Worm (Caenorhabditis elegans) whole organism, mixed stage, embryonic: ENCODE results near the gene vglu-2.
A peak's percentile ranks its signal among the peaks of the same experiment; 100 is the strongest.

ENCODE experiments used
- M03D4.4 ChIP-seq: sonication (generic microtip); optimal IDR thresholded peaks from 2 replicates; lab custom pipeline; 2017; ENCODE audit warnings: mild to moderate bottlenecking, missing genetic modification characterization, missing compliant biosample characterization
- bed-3 ChIP-seq: fragments of 200-800 bp; sonication (Bioruptor generic); optimal IDR thresholded peaks from 3 replicates; lab custom pipeline; 2018; ENCODE audit warnings: mild to moderate bottlenecking, missing genetic modification characterization, moderate library complexity, missing compliant biosample characterization
- blmp-1 ChIP-seq: fragments of 150-350 bp; optimal IDR thresholded peaks from 2 replicates; lab custom pipeline; 2014; ENCODE audit warnings: missing biosample characterization, missing genetic modification characterization
- ceh-39 ChIP-seq: fragments of 150-350 bp; optimal IDR thresholded peaks from 2 replicates; lab custom pipeline; 2014; ENCODE audit warnings: missing biosample characterization, missing genetic modification characterization
- ceh-43 ChIP-seq: fragments of 200-800 bp; sonication (Bioruptor generic); optimal IDR thresholded peaks from 2 replicates; lab custom pipeline; 2018; ENCODE audit warnings: mild to moderate bottlenecking, missing genetic modification characterization, moderate library complexity, missing compliant biosample characterization
- ces-1 ChIP-seq: fragments of 150-350 bp; optimal IDR thresholded peaks from 2 replicates; lab custom pipeline; 2014; ENCODE audit warnings: missing biosample characterization, missing genetic modification reagents, missing genetic modification characterization
- cnd-1 ChIP-seq: fragments of 200-800 bp; sonication (Bioruptor generic); optimal IDR thresholded peaks from 2 replicates; lab custom pipeline; 2018; ENCODE audit warnings: mild to moderate bottlenecking, missing genetic modification characterization, missing compliant biosample characterization
- drap-1 ChIP-seq: fragments of 200-800 bp; sonication (Bioruptor generic); optimal IDR thresholded peaks from 3 replicates; lab custom pipeline; 2018; ENCODE audit warnings: mild to moderate bottlenecking, missing genetic modification characterization, missing compliant biosample characterization
- elt-1 ChIP-seq: sonication (generic microtip); optimal IDR thresholded peaks from 2 replicates; lab custom pipeline; 2017; ENCODE audit warnings: missing genetic modification characterization, mild to moderate bottlenecking, missing compliant biosample characterization, antibody characterized with exemption, moderate library complexity, borderline replicate concordance; ENCODE audit not compliant: insufficient read depth
- elt-3 ChIP-seq: fragments of 150-350 bp; optimal IDR thresholded peaks from 2 replicates; lab custom pipeline; 2014; ENCODE audit warnings: missing biosample characterization, missing genetic modification characterization
- flh-1 ChIP-seq: fragments of 200-800 bp; sonication (Bioruptor generic); optimal IDR thresholded peaks from 2 replicates; lab custom pipeline; 2018; ENCODE audit warnings: mild to moderate bottlenecking, missing genetic modification characterization, moderate library complexity, missing compliant biosample characterization
- ham-2 ChIP-seq: fragments of 200-800 bp; sonication (Bioruptor generic); optimal IDR thresholded peaks from 2 replicates; lab custom pipeline; 2018; ENCODE audit warnings: mild to moderate bottlenecking, missing genetic modification characterization, missing compliant biosample characterization
- hlh-1 ChIP-seq: fragments of 150-350 bp; optimal IDR thresholded peaks from 2 replicates; lab custom pipeline; 2014; ENCODE audit warnings: missing biosample characterization, missing genetic modification reagents, missing genetic modification characterization
- lin-13 ChIP-seq: fragments of 150-350 bp; optimal IDR thresholded peaks from 2 replicates; lab custom pipeline; 2014; ENCODE audit warnings: missing biosample characterization, missing genetic modification characterization
- lin-32 ChIP-seq: fragments of 200-800 bp; sonication (Bioruptor generic); optimal IDR thresholded peaks from 2 replicates; lab custom pipeline; 2018; ENCODE audit warnings: mild to moderate bottlenecking, missing genetic modification characterization, missing compliant biosample characterization
- mab-5 ChIP-seq: fragments of 150-350 bp; optimal IDR thresholded peaks from 2 replicates; lab custom pipeline; 2014; ENCODE audit warnings: missing biosample characterization, missing genetic modification characterization
- mep-1 ChIP-seq: fragments of 150-350 bp; optimal IDR thresholded peaks from 2 replicates; lab custom pipeline; 2017; ENCODE audit warnings: missing biosample characterization, missing genetic modification reagents, missing genetic modification characterization, inconsistent platforms
- mls-2 ChIP-seq: sonication (generic microtip); optimal IDR thresholded peaks from 2 replicates; lab custom pipeline; 2016; ENCODE audit warnings: mild to moderate bottlenecking, missing genetic modification characterization, moderate library complexity, missing compliant biosample characterization
- nhr-12 ChIP-seq: fragments of 150-350 bp; optimal IDR thresholded peaks from 2 replicates; lab custom pipeline; 2014; ENCODE audit warnings: missing biosample characterization, missing genetic modification characterization
- nhr-2 ChIP-seq: fragments of 150-350 bp; optimal IDR thresholded peaks from 2 replicates; lab custom pipeline; 2014; ENCODE audit warnings: missing biosample characterization, missing genetic modification characterization
- nhr-237 ChIP-seq: fragments of 150-350 bp; optimal IDR thresholded peaks from 2 replicates; lab custom pipeline; 2014; ENCODE audit warnings: missing biosample characterization, missing genetic modification characterization
- nhr-76 ChIP-seq: sonication (generic microtip); optimal IDR thresholded peaks from 2 replicates; lab custom pipeline; 2017; ENCODE audit warnings: missing biosample characterization, missing genetic modification characterization
- pha-4 ChIP-seq: fragments of 150-350 bp; optimal IDR thresholded peaks from 2 replicates; lab custom pipeline; 2018; ENCODE audit warnings: missing biosample characterization, missing genetic modification reagents, missing genetic modification characterization
- sptf-1 ChIP-seq: sonication (generic microtip); optimal IDR thresholded peaks from 2 replicates; lab custom pipeline; 2017; ENCODE audit warnings: mild to moderate bottlenecking, missing genetic modification characterization, moderate library complexity, missing compliant biosample characterization
- tbx-8 ChIP-seq: fragments of 200-800 bp; sonication (Bioruptor generic); optimal IDR thresholded peaks from 2 replicates; lab custom pipeline; 2018; ENCODE audit warnings: mild to moderate bottlenecking, missing genetic modification characterization, moderate library complexity, missing compliant biosample characterization
- unc-120 ChIP-seq: sonication (generic microtip); optimal IDR thresholded peaks from 2 replicates; lab custom pipeline; 2017; ENCODE audit warnings: missing genetic modification characterization, missing compliant biosample characterization; ENCODE audit not compliant: poor library complexity, severe bottlenecking
- unc-62 ChIP-seq: fragments of 150-350 bp; optimal IDR thresholded peaks from 2 replicates; lab custom pipeline; 2014; ENCODE audit warnings: missing biosample characterization, missing genetic modification reagents, missing genetic modification characterization
- zip-8 ChIP-seq: fragments of 150-350 bp; optimal IDR thresholded peaks from 2 replicates; lab custom pipeline; 2014; ENCODE audit warnings: missing biosample characterization, missing genetic modification characterization
- ztf-11 ChIP-seq: fragments of 150-350 bp; optimal IDR thresholded peaks from 2 replicates; lab custom pipeline; 2014; ENCODE audit warnings: missing biosample characterization, missing genetic modification characterization

vglu-2 gene

DNA sequence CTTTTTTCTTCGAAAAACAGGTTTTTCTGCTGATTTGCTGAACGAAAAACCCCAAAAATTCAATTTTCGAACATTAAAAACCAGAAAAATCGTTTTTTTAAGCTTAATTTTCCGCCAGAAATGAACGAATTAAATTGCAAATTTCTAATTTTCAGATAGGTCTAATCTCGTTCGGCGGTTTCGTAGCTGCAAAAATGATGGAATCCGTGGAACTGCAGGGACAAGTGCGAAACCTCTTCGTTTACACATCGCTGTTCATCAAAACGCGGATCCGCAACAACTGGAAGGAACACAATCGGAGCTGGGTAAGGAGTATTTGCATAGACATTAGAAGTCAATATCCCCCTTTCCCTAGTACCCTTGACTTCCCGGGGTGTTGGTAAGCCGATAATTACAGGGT lies 41.2 kb downstream of the vglu-2 start:
- TF ChIP-seq unc-62 (GFP tag; lab: Kevin White, UChicago) (no peak), unc-120 (tag; lab: Kevin White, UChicago) (no peak), hlh-1 (no peak), flh-1 (GFP tag; lab: Kevin White, UChicago) (no peak), lin-32 (GFP tag; lab: Kevin White, UChicago) (no peak), nhr-12 (tag; lab: Kevin White, UChicago) (no peak), mab-5 (tag; lab: Kevin White, UChicago) (no peak)

ce11 chrIII:10337508-10338166 lies 42.7 kb downstream of the vglu-2 start, which contains the start of gene ttr-15:
TSS of gene ttr-15 (plus strand) at chrIII:10337847.
- TF ChIP-seq tbx-8 (no peak), blmp-1 (tag; lab: Kevin White, UChicago) (no peak), lin-13 (tag; lab: Kevin White, UChicago) (no peak), ces-1 (GFP tag; lab: Kevin White, UChicago) (no peak), mls-2 (tag; lab: Kevin White, UChicago) (no peak), drap-1 (GFP tag; lab: Kevin White, UChicago) (no peak), nhr-237 (no peak), flh-1 (GFP tag; lab: Kevin White, UChicago) (no peak), hlh-1 (no peak), sptf-1 (tag; lab: Kevin White, UChicago) (no peak), ceh-43 (GFP tag; lab: Kevin White, UChicago) (no peak), M03D4.4 (tag; lab: Kevin White, UChicago) (no peak), bed-3 (no peak), unc-120 (tag; lab: Kevin White, UChicago) (no peak), mep-1 (tag; lab: Kevin White, UChicago) (no peak), zip-8 (no peak)
- TF ChIP-seq, all 35 proteins: peak for 0

DNA sequence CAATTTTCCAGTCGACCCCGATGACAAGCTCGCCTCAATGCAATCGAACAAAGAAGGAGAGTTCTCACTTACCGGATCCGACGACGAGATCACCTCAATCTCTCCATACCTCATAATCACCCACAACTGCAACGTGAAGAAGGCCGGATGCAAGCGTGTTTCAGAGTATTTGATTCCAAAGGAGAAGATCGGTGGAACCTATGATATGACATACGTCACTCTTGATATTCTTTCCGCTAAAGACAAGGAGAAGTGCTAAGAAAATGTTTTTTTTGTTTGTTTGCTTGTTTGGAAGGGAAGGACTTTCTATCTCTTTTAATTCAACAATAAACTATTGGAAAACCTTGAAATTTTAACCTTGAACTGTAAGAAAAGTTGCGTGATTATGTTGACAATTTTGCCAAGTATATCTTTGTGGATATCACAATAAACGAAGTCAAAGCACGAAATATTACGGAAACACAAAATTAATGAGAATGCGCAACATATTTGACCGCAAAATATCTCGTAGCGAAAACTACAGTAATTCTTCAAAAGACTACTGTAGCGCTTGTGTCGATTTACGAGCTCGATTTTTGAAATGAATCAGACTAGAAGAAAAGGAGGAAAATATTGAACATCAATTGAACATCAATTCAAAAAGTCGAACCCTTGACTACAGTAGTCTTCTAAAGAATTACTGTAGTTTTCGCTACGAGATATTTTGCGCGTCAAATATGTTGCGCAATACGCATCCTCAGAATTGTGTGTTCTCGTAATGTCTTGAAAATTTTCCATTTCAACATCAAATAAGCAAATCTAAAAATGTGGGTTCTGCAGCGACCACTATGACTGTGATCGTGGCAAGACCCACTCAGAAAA lies 44.3 kb downstream of the vglu-2 start:
- TF ChIP-seq zip-8 (peak; percentile 89), blmp-1 (tag; lab: Kevin White, UChicago) (no peak)

ce11 chrIII:10339949-10340348 lies 45.0 kb downstream of the vglu-2 start:
- TF ChIP-seq ceh-43 (GFP tag; lab: Kevin White, UChicago) (no peak), bed-3 (no peak), lin-32 (GFP tag; lab: Kevin White, UChicago) (no peak), M03D4.4 (tag; lab: Kevin White, UChicago) (no peak), ceh-39 (tag; lab: Kevin White, UChicago) (no peak), ham-2 (GFP tag; lab: Kevin White, UChicago) (no peak), nhr-76 (tag; lab: Kevin White, UChicago) (no peak), tbx-8 (no peak), ztf-11 (tag; lab: Kevin White, UChicago) (no peak), cnd-1 (no peak), blmp-1 (tag; lab: Kevin White, UChicago) (no peak), nhr-12 (tag; lab: Kevin White, UChicago) (no peak), sptf-1 (tag; lab: Kevin White, UChicago) (no peak), lin-13 (tag; lab: Kevin White, UChicago) (no peak), drap-1 (GFP tag; lab: Kevin White, UChicago) (no peak), mep-1 (tag; lab: Kevin White, UChicago) (no peak), unc-62 (GFP tag; lab: Kevin White, UChicago) (no peak)

ce11 chrIII:10341758-10342157 lies 46.8 kb downstream of the vglu-2 start, which contains the start of gene tbx-9:
TSS of gene tbx-9 (minus strand) at chrIII:10341858.
- TF ChIP-seq pha-4 (no peak), M03D4.4 (tag; lab: Kevin White, UChicago) (no peak)

DNA sequence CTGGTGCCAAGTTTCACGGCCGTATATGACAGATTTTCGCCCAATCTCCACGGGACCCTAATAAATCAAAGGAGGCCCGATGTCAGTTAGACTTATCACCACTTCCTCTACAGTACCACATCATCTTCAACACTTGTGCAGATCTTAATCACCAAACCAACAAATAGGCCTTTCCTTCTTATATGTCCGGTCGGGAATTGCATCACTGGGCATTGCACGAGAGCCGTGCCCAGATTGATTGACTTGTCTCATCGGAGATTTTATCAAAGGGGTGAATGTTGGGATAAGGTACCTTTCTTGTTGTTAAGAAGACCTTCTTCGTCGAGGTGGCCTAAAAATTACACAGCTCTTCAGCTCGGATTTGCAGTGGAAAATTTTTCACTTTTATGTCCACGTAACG lies 49.8 kb downstream of the vglu-2 start:
- TF ChIP-seq elt-1 (tag; lab: Kevin White, UChicago) (peak; percentile 83), elt-3 (no peak), tbx-8 (no peak), unc-62 (GFP tag; lab: Kevin White, UChicago) (peak; percentile 63), nhr-2 (tag; lab: Kevin White, UChicago) (peak; percentile 5)
- TF ChIP-seq, all 35 proteins: peak for 3
